Worm (Caenorhabditis elegans): Measurements from ENCODE around the gene lin-23.

lin-23 gene

ce11 chrII:6333887-6334286 is 37.2 kb upstream of the lin-23 start, which contains the start of gene ttc-39B:
Gene ttc-39B, minus strand, starts transcription at chrII:6333987.
- TF ChIP-seq mbf-1 (tag; optimal IDR thresholded peaks at IDR 0.05) (no peak), nhr-6 (tag; optimal IDR thresholded peaks at IDR 0.05) (no peak), mab-5 (tag; optimal IDR thresholded peaks at IDR 0.05) (no peak), nhr-12 (tag; optimal IDR thresholded peaks at IDR 0.05) (no peak), ceh-16 (tag; optimal IDR thresholded peaks at IDR 0.05) (no peak), ZK546.5 (tag; optimal IDR thresholded peaks at IDR 0.05) (no peak), lin-13 (GFP tag; optimal IDR thresholded peaks at IDR 0.05) (no peak)

- peak; percentile 33 for TF ChIP-seq fos-1 (tag; optimal IDR thresholded peaks at IDR 0.05)
- no peak for TF ChIP-seq nhr-23 (tag; optimal IDR thresholded peaks at IDR 0.05)
These were observed 36.3 kb upstream of the lin-23 start for ce11 chrII:6334745-6335260.

ce11 chrII:6335358-6335757 is 35.7 kb upstream of the lin-23 start, which contains the start of gene C32D5.14:
Gene C32D5.14, plus strand, starts transcription at chrII:6335488.
- TF ChIP-seq nhr-11 (tag; optimal IDR thresholded peaks at IDR 0.05) (no peak), lsy-2 (tag; optimal IDR thresholded peaks at IDR 0.05) (no peak), nhr-21 (tag; optimal IDR thresholded peaks at IDR 0.05) (peak; percentile 23), gmeb-1 (tag; optimal IDR thresholded peaks at IDR 0.05) (no peak), mdl-1 (tag; optimal IDR thresholded peaks at IDR 0.05) (no peak), lin-11 (tag; optimal IDR thresholded peaks at IDR 0.05) (peak; percentile 20), mbf-1 (tag; optimal IDR thresholded peaks at IDR 0.05) (no peak), nhr-25 (tag; optimal IDR thresholded peaks at IDR 0.05) (no peak), ztf-11 (tag; optimal IDR thresholded peaks at IDR 0.05) (no peak), nhr-237 (tag; optimal IDR thresholded peaks at IDR 0.05) (no peak), fos-1 (tag; optimal IDR thresholded peaks at IDR 0.05) (peak; percentile 53), dmd-4 (tag; optimal IDR thresholded peaks at IDR 0.05) (no peak), nhr-129 (tag; optimal IDR thresholded peaks at IDR 0.05) (no peak), ztf-1 (GFP tag; conservative IDR thresholded peaks at IDR 0.05) (no peak), unc-62 (GFP tag; optimal IDR thresholded peaks at IDR 0.05) (no peak), ama-1 (optimal IDR thresholded peaks at IDR 0.05) (no peak)

- TF ChIP-seq fos-1 (tag; optimal IDR thresholded peaks at IDR 0.05) (peak; percentile 46), peb-1 (tag; optimal IDR thresholded peaks at IDR 0.05) (no peak)
These were observed 31.6 kb upstream of the lin-23 start for ce11 chrII:6339511-6339910.

ce11 chrII:6339948-6340347 is 31.2 kb upstream of the lin-23 start, which contains the start of gene C32D5.7:
Gene C32D5.7, minus strand, starts transcription at chrII:6340048.
- TF ChIP-seq Y55F3AM.14 (GFP tag; optimal IDR thresholded peaks at IDR 0.05): no peak
- TF ChIP-seq gmeb-1 (tag; optimal IDR thresholded peaks at IDR 0.05): no peak
- no peak for TF ChIP-seq mdl-1 (tag; optimal IDR thresholded peaks at IDR 0.05)
- TF ChIP-seq unc-39 (tag; optimal IDR thresholded peaks at IDR 0.05): no peak
- no peak for TF ChIP-seq unc-55 (GFP tag; optimal IDR thresholded peaks at IDR 0.05)
- no peak for TF ChIP-seq nhr-23 (tag; optimal IDR thresholded peaks at IDR 0.05)
- no peak for TF ChIP-seq F13H6.1 (tag; optimal IDR thresholded peaks at IDR 0.05)
- no peak for TF ChIP-seq ztf-11 (tag; optimal IDR thresholded peaks at IDR 0.05)
- TF ChIP-seq nhr-12 (tag; optimal IDR thresholded peaks at IDR 0.05): no peak

- peak; percentile 42 for TF ChIP-seq fos-1 (tag; optimal IDR thresholded peaks at IDR 0.05)
- TF ChIP-seq nhr-129 (tag; optimal IDR thresholded peaks at IDR 0.05): no peak
- no peak for TF ChIP-seq peb-1 (tag; optimal IDR thresholded peaks at IDR 0.05)
- TF ChIP-seq nhr-237 (tag; optimal IDR thresholded peaks at IDR 0.05): no peak
- TF ChIP-seq zag-1 (tag; optimal IDR thresholded peaks at IDR 0.05): no peak
These were observed 30.0 kb upstream of the lin-23 start for ce11 chrII:6341076-6341475.

ce11 chrII:6342455-6342854 is 28.6 kb upstream of the lin-23 start:
- peak; percentile 11 for TF ChIP-seq nhr-129 (tag; optimal IDR thresholded peaks at IDR 0.05)
- no peak for TF ChIP-seq nhr-25 (tag; optimal IDR thresholded peaks at IDR 0.05)
- TF ChIP-seq lsy-2 (tag; optimal IDR thresholded peaks at IDR 0.05): peak in 1 of 2 experiments; percentile 10
- TF ChIP-seq ztf-1 (GFP tag; conservative IDR thresholded peaks at IDR 0.05): no peak
- TF ChIP-seq peb-1 (tag; optimal IDR thresholded peaks at IDR 0.05): no peak
- TF ChIP-seq nhr-237 (tag; optimal IDR thresholded peaks at IDR 0.05): no peak
- peak; percentile 2 for TF ChIP-seq crh-2 (tag; optimal IDR thresholded peaks at IDR 0.05)

All from whole organism, L2 larva.